Fruit fly (Drosophila melanogaster) whole organism, embryonic: ENCODE measurements around the gene HHEX.

Experiments
- Aef1 ChIP-seq: fragments of 200-800 bp; sonication (Bioruptor generic); IDR thresholded peaks from 3 replicates; pipeline ENCODE4 v1.3.6; 2022; ENCODE audit warnings: missing biosample characterization, missing genetic modification characterization
- CG10321 ChIP-seq: fragments of 200-800 bp; sonication (Bioruptor generic); IDR thresholded peaks from 2 replicates; pipeline ENCODE4 v1.3.6; 2022; ENCODE audit warnings: missing biosample characterization, missing genetic modification characterization
- CG12219 ChIP-seq: fragments of 200-800 bp; sonication (Bioruptor generic); optimal IDR thresholded peaks from 3 replicates; lab custom pipeline; 2018; ENCODE audit warnings: missing biosample characterization, mild to moderate bottlenecking, missing genetic modification characterization
- CG12769 ChIP-seq: fragments of 200-800 bp; sonication (Bioruptor generic); optimal IDR thresholded peaks from 2 replicates; lab custom pipeline; 2019; ENCODE audit warnings: missing biosample characterization, mild to moderate bottlenecking, missing genetic modification characterization, moderate library complexity
- CG14710 ChIP-seq: fragments of 200-800 bp; sonication (Bioruptor generic); optimal IDR thresholded peaks from 3 replicates; lab custom pipeline; 2019; ENCODE audit warnings: missing biosample characterization, mild to moderate bottlenecking, missing genetic modification characterization, moderate library complexity
- CG15601 ChIP-seq: fragments of 200-800 bp; sonication (Bioruptor generic); optimal IDR thresholded peaks from 3 replicates; lab custom pipeline; 2019; ENCODE audit warnings: missing biosample characterization, mild to moderate bottlenecking, missing genetic modification characterization, moderate library complexity
- CG15696 ChIP-seq: fragments of 200-800 bp; sonication (Bioruptor generic); optimal IDR thresholded peaks from 2 replicates; lab custom pipeline; 2019; ENCODE audit warnings: missing biosample characterization, mild to moderate bottlenecking, missing genetic modification characterization, moderate library complexity
- CG2712 ChIP-seq: fragments of 200-800 bp; optimal IDR thresholded peaks from 3 replicates; lab custom pipeline; 2019; ENCODE audit warnings: missing biosample characterization, mild to moderate bottlenecking, missing genetic modification characterization, moderate library complexity
- CG32767 ChIP-seq: fragments of 200-800 bp; sonication (Bioruptor generic); IDR thresholded peaks from 2 replicates; pipeline ENCODE4 v1.3.6; 2022; ENCODE audit warnings: missing biosample characterization, missing genetic modification characterization
- CG4360 ChIP-seq: fragments of 200-800 bp; sonication (Bioruptor generic); IDR thresholded peaks from 2 replicates; pipeline ENCODE4 v1.3.6; 2022; ENCODE audit warnings: missing biosample characterization, missing genetic modification characterization
- CG4707 ChIP-seq: fragments of 200-800 bp; sonication (Bioruptor generic); optimal IDR thresholded peaks from 2 replicates; lab custom pipeline; 2018; ENCODE audit warnings: missing biosample characterization, mild to moderate bottlenecking, missing genetic modification characterization, moderate library complexity
- CG7987 ChIP-seq: fragments of 200-800 bp; sonication (Bioruptor generic); optimal IDR thresholded peaks from 2 replicates; lab custom pipeline; 2018; ENCODE audit warnings: missing biosample characterization, mild to moderate bottlenecking, missing genetic modification characterization, moderate library complexity
- CHES-1-like ChIP-seq: fragments of 200-800 bp; sonication (Bioruptor generic); optimal IDR thresholded peaks from 2 replicates; lab custom pipeline; 2016; ENCODE audit warnings: missing biosample characterization, missing genetic modification characterization
- CrebB ChIP-seq: fragments of 200-800 bp; sonication (Bioruptor generic); optimal IDR thresholded peaks from 3 replicates; lab custom pipeline; 2018; ENCODE audit warnings: missing biosample characterization, mild to moderate bottlenecking, missing genetic modification characterization
- D19A ChIP-seq: fragments of 200-800 bp; optimal IDR thresholded peaks from 3 replicates; lab custom pipeline; 2019; ENCODE audit warnings: missing biosample characterization, mild to moderate bottlenecking, missing genetic modification characterization, moderate library complexity
- D19B ChIP-seq: fragments of 200-800 bp; sonication (Bioruptor generic); optimal IDR thresholded peaks from 2 replicates; lab custom pipeline; 2017; ENCODE audit warnings: missing biosample characterization, mild to moderate bottlenecking, missing genetic modification characterization
- GATAe ChIP-seq: fragments of 200-800 bp; sonication (Bioruptor generic); conservative IDR thresholded peaks from 2 replicates; pipeline ENCODE4 v1.3.6; 2022; ENCODE audit warnings: missing biosample characterization, missing genetic modification characterization
- HHEX ChIP-seq: fragments of 200-800 bp; sonication (Bioruptor generic); optimal IDR thresholded peaks from 3 replicates; lab custom pipeline; 2017; ENCODE audit warnings: missing biosample characterization, mild to moderate bottlenecking, missing genetic modification characterization, missing genetic modification reagents
- HmgZ ChIP-seq: fragments of 200-800 bp; sonication (Bioruptor generic); optimal IDR thresholded peaks from 2 replicates; lab custom pipeline; 2018; ENCODE audit warnings: missing biosample characterization, mild to moderate bottlenecking, missing genetic modification characterization
- Lpt ChIP-seq: fragments of >200 bp; optimal IDR thresholded peaks from 2 replicates; lab custom pipeline; 2018; ENCODE audit warnings: missing biosample characterization, missing genetic modification characterization
- Neu2 ChIP-seq: fragments of 200-800 bp; sonication (Bioruptor generic); optimal IDR thresholded peaks from 3 replicates; lab custom pipeline; 2016; ENCODE audit warnings: missing biosample characterization, missing genetic modification characterization, borderline replicate concordance
- Nf-YB ChIP-seq: fragments of 200-800 bp; sonication (Bioruptor generic); optimal IDR thresholded peaks from 3 replicates; lab custom pipeline; 2019; ENCODE audit warnings: missing biosample characterization, mild to moderate bottlenecking, missing genetic modification characterization, moderate library complexity
- Oli ChIP-seq: fragments of 200-800 bp; sonication (Bioruptor generic); optimal IDR thresholded peaks from 2 replicates; lab custom pipeline; 2018; ENCODE audit warnings: missing biosample characterization, mild to moderate bottlenecking, missing genetic modification characterization, moderate library complexity
- Poxn ChIP-seq: fragments of 200-800 bp; sonication (Bioruptor generic); IDR thresholded peaks from 2 replicates; pipeline ENCODE4 v1.3.6; 2022; ENCODE audit warnings: missing biosample characterization, missing genetic modification characterization
- Vsx1 ChIP-seq: fragments of 200-800 bp; sonication (Bioruptor generic); optimal IDR thresholded peaks from 2 replicates; lab custom pipeline; 2017; ENCODE audit warnings: missing biosample characterization, mild to moderate bottlenecking, missing genetic modification characterization, missing genetic modification reagents
- al ChIP-seq: fragments of 200-800 bp; sonication (Bioruptor generic); IDR thresholded peaks from 2 replicates; pipeline ENCODE4 v1.3.6; 2022; ENCODE audit warnings: missing biosample characterization, missing genetic modification characterization
- ap ChIP-seq: fragments of 200-800 bp; sonication (Bioruptor generic); IDR thresholded peaks from 2 replicates; pipeline ENCODE4 v1.3.6; 2022; ENCODE audit warnings: missing biosample characterization, missing genetic modification characterization
- caup ChIP-seq: fragments of 200-800 bp; sonication (Bioruptor generic); optimal IDR thresholded peaks from 3 replicates; lab custom pipeline; 2017; ENCODE audit warnings: missing biosample characterization, mild to moderate bottlenecking, missing genetic modification characterization, moderate library complexity; ENCODE audit not compliant: severe bottlenecking
- chinmo ChIP-seq: fragments of 200-800 bp; sonication (Bioruptor generic); IDR thresholded peaks from 4 replicates; pipeline ENCODE4 v1.3.6; 2022; ENCODE audit warnings: missing biosample characterization, missing genetic modification characterization; ENCODE audit not compliant: partially characterized antibody
- crc ChIP-seq: fragments of 200-800 bp; sonication (Bioruptor generic); optimal IDR thresholded peaks from 2 replicates; lab custom pipeline; 2016; ENCODE audit warnings: missing biosample characterization, missing genetic modification characterization
- crol ChIP-seq: fragments of 200-800 bp; sonication (Bioruptor generic); IDR thresholded peaks from 2 replicates; pipeline ENCODE4 v1.3.6; 2022; ENCODE audit warnings: missing biosample characterization, missing genetic modification characterization
- cwo ChIP-seq: fragments of 200-800 bp; sonication (Bioruptor generic); optimal IDR thresholded peaks from 3 replicates; lab custom pipeline; 2017; ENCODE audit warnings: missing biosample characterization, missing genetic modification characterization, mild to moderate bottlenecking, moderate library complexity, missing genetic modification reagents
- dati ChIP-seq: fragments of 200-800 bp; sonication (Bioruptor generic); IDR thresholded peaks from 2 replicates; pipeline ENCODE4 v1.3.6; 2022; ENCODE audit warnings: missing biosample characterization, missing genetic modification characterization
- dmrt99B ChIP-seq: fragments of 200-800 bp; sonication (Bioruptor generic); optimal IDR thresholded peaks from 2 replicates; lab custom pipeline; 2018; ENCODE audit warnings: missing biosample characterization, mild to moderate bottlenecking, missing genetic modification characterization, moderate library complexity
- dpn ChIP-seq, 2 experiments: fragments of 200-800 bp; sonication (Bioruptor generic); optimal IDR thresholded peaks; 3 replicates each; lab custom pipeline; 2016; ENCODE audit warnings: missing biosample characterization in 2 of 2, missing genetic modification characterization in 2 of 2
- eyg ChIP-seq: fragments of 200-800 bp; sonication (Bioruptor generic); optimal IDR thresholded peaks from 3 replicates; lab custom pipeline; 2016; ENCODE audit warnings: missing biosample characterization, missing genetic modification characterization
- gce ChIP-seq: fragments of 200-800 bp; sonication (Bioruptor generic); IDR thresholded peaks from 3 replicates; pipeline ENCODE4 v1.3.6; 2022; ENCODE audit warnings: missing biosample characterization, missing genetic modification characterization
- gro ChIP-seq: fragments of 200-800 bp; sonication (Bioruptor generic); optimal IDR thresholded peaks from 2 replicates; lab custom pipeline; 2016; ENCODE audit warnings: missing biosample characterization, missing genetic modification characterization
- gsb ChIP-seq: fragments of 200-800 bp; sonication (Bioruptor generic); IDR thresholded peaks from 2 replicates; pipeline ENCODE4 v1.3.6; 2022; ENCODE audit warnings: missing biosample characterization, missing genetic modification characterization
- mirr ChIP-seq: fragments of 200-800 bp; sonication (Bioruptor generic); optimal IDR thresholded peaks from 3 replicates; lab custom pipeline; 2018; ENCODE audit warnings: missing biosample characterization, mild to moderate bottlenecking, missing genetic modification characterization
- odd ChIP-seq: fragments of 200-800 bp; sonication (Bioruptor generic); optimal IDR thresholded peaks from 2 replicates; lab custom pipeline; 2017; ENCODE audit warnings: missing biosample characterization, mild to moderate bottlenecking, missing genetic modification characterization
- pan ChIP-seq, 4 experiments: fragments of >200 bp in 3 of 4; fragments of 200-800 bp in 1 of 4; sonication (Bioruptor generic) in 1 of 4; optimal IDR thresholded peaks in 3 of 4; IDR thresholded peaks in 1 of 4; 2 replicates each; pipeline versions ENCODE4 v1.3.6 to Lab custom; 2017 to 2022; ENCODE audit warnings: missing biosample characterization in 2 of 4, missing genetic modification characterization in 2 of 4, mixed read lengths in 1 of 4
- peb ChIP-seq: fragments of 200-800 bp; sonication (Bioruptor generic); IDR thresholded peaks from 2 replicates; pipeline ENCODE4 v1.3.6; 2022; ENCODE audit warnings: missing biosample characterization, missing genetic modification characterization
- rib ChIP-seq: fragments of 200-800 bp; sonication (Bioruptor generic); IDR thresholded peaks from 2 replicates; pipeline ENCODE4 v1.3.6; 2022; ENCODE audit warnings: missing biosample characterization, missing genetic modification characterization
- sd ChIP-seq: fragments of 200-800 bp; sonication (Bioruptor generic); optimal IDR thresholded peaks from 3 replicates; lab custom pipeline; 2018; ENCODE audit warnings: missing biosample characterization, mild to moderate bottlenecking, missing genetic modification characterization, moderate library complexity
- sens-2 ChIP-seq: fragments of 200-800 bp; sonication (Bioruptor generic); IDR thresholded peaks from 2 replicates; pipeline ENCODE4 v1.3.6; 2022; ENCODE audit warnings: missing biosample characterization, missing genetic modification characterization
- so ChIP-seq: fragments of 200-800 bp; sonication (Bioruptor generic); IDR thresholded peaks from 3 replicates; pipeline ENCODE4 v1.3.6; 2022; ENCODE audit warnings: missing biosample characterization, missing genetic modification characterization
- stc ChIP-seq: fragments of 200-800 bp; sonication (Bioruptor generic); IDR thresholded peaks from 2 replicates; pipeline ENCODE4 v1.3.6; 2022; ENCODE audit warnings: missing biosample characterization, missing genetic modification characterization
- zen ChIP-seq: fragments of 200-800 bp; sonication (Bioruptor generic); optimal IDR thresholded peaks from 3 replicates; lab custom pipeline; 2018; ENCODE audit warnings: missing biosample characterization, mild to moderate bottlenecking, missing genetic modification characterization, moderate library complexity

The HHEX gene

dm6 chr3R:21080876-21081586 lies at the start of gene HHEX:
Gene HHEX, minus strand, starts transcription at chr3R:21080926.
- TF ChIP-seq odd = peak; percentile 46
- no peak for TF ChIP-seq CG7987 (GFP tag; lab: Kevin White, UChicago)
- TF ChIP-seq CG14710 (tag; lab: Kevin White, UChicago) = no peak
- peak; percentile 34; the same call in 1 of the 2 replicates for TF ChIP-seq CG4360
- peak; percentile 16 for TF ChIP-seq caup (GFP tag; lab: Kevin White, UChicago)
- TF ChIP-seq HHEX = peak; percentile 41
- TF ChIP-seq gro = no peak
- TF ChIP-seq Lpt (GFP tag; lab: Kevin White, UChicago) = no peak
- no peak for TF ChIP-seq CG12219 (GFP tag; lab: Kevin White, UChicago)
- 0 out of 2 replicates have a peak, but pooled peaks have one; percentile 10 for TF ChIP-seq rib (GFP tag; lab: Robert Waterston, UW)
- no peak for TF ChIP-seq CG2712 (tag; lab: Kevin White, UChicago)
- TF ChIP-seq CrebB (tag; lab: Kevin White, UChicago) = no peak
- TF ChIP-seq GATAe (GFP tag; lab: Robert Waterston, UW) = peak; percentile 91
- TF ChIP-seq gce = no peak
- peak; percentile 87 for TF ChIP-seq mirr (GFP tag; lab: Kevin White, UChicago)
- peak; percentile 76 for TF ChIP-seq sd (tag; lab: Kevin White, UChicago)
- TF ChIP-seq dmrt99B (tag; lab: Kevin White, UChicago) = no peak
- TF ChIP-seq Vsx1 (GFP tag; lab: Kevin White, UChicago) = peak; percentile 95
- peak; percentile 12 for TF ChIP-seq cwo (GFP tag; lab: Kevin White, UChicago)
- peak; percentile 4 for TF ChIP-seq CG15601 (tag; lab: Kevin White, UChicago)
- no peak for TF ChIP-seq pan (optimal IDR thresholded peaks at IDR 0.05; lab: Kevin White, UChicago)
- TF ChIP-seq pan (GFP tag; optimal IDR thresholded peaks at IDR 0.05 in 1 of 2, IDR thresholded peaks at IDR 0.05 in 1 of 2) = peak in 1 of 2 experiments; percentile 82
- TF ChIP-seq chinmo (GFP tag; lab: Robert Waterston, UW) = 0 out of 4 replicates have a peak, but pooled peaks have one; percentile 43
- no peak for TF ChIP-seq D19A (tag; lab: Kevin White, UChicago)
- peak; percentile 59; the same call in 2 of the 3 replicates for TF ChIP-seq Aef1 (GFP tag; lab: Robert Waterston, UW)
- TF ChIP-seq crol (GFP tag; lab: Robert Waterston, UW) = peak; percentile 90
- TF ChIP-seq Nf-YB (GFP tag; lab: Kevin White, UChicago) = peak; percentile 90
- no peak for TF ChIP-seq crc (GFP tag; lab: Kevin White, UChicago)
- TF ChIP-seq CG10321 = peak; percentile 62
- TF ChIP-seq ap (GFP tag; lab: Robert Waterston, UW) = no peak
- TF ChIP-seq al (GFP tag; lab: Robert Waterston, UW) = no peak
- TF ChIP-seq eyg (GFP tag; lab: Kevin White, UChicago) = no peak
- TF ChIP-seq CHES-1-like = no peak
- no peak for TF ChIP-seq Poxn (GFP tag; lab: Robert Waterston, UW)
- TF ChIP-seq zen (tag; lab: Kevin White, UChicago) = no peak
- TF ChIP-seq dati (GFP tag; lab: Robert Waterston, UW) = no peak
- TF ChIP-seq D19B (GFP tag; lab: Kevin White, UChicago) = no peak
- TF ChIP-seq peb = no peak
- no peak for TF ChIP-seq dpn (GFP tag; optimal IDR thresholded peaks at IDR 0.05; lab: Kevin White, UChicago)
- TF ChIP-seq stc (GFP tag; lab: Robert Waterston, UW) = no peak
- no peak for TF ChIP-seq CG4707 (GFP tag; lab: Kevin White, UChicago)
- peak; percentile 76 for TF ChIP-seq sens-2 (GFP tag; lab: Robert Waterston, UW)
- no peak for TF ChIP-seq Neu2 (GFP tag; lab: Kevin White, UChicago)
- no peak for TF ChIP-seq gsb (GFP tag; lab: Robert Waterston, UW)
- no peak for TF ChIP-seq so (GFP tag; lab: Robert Waterston, UW)
- peak; percentile 70 for TF ChIP-seq CG12769
- TF ChIP-seq CG15696 (tag; lab: Kevin White, UChicago) = no peak
- TF ChIP-seq CG32767 (GFP tag; lab: Robert Waterston, UW) = 0 out of 2 replicates have a peak, but pooled peaks have one; percentile 14
- peak; percentile 49 for TF ChIP-seq HmgZ (tag; lab: Kevin White, UChicago)
- TF ChIP-seq Oli = no peak
